Fruit fly (Drosophila melanogaster) whole organism, embryonic: ENCODE data around the gene Ns1.

ENCODE experiments used
- CG17912 ChIP-seq: fragments of 200-800 bp; sonication (Bioruptor generic); optimal IDR thresholded peaks from 2 replicates; lab custom pipeline; 2018; ENCODE audit warnings: missing biosample characterization, mild to moderate bottlenecking, missing genetic modification characterization
- CG2889 ChIP-seq: fragments of 200-800 bp; sonication (Bioruptor generic); IDR thresholded peaks from 3 replicates; pipeline ENCODE4 v1.3.6; 2022; ENCODE audit warnings: missing biosample characterization, missing genetic modification characterization
- Dip2 ChIP-seq: fragments of 200-800 bp; sonication (Bioruptor generic); IDR thresholded peaks from 2 replicates; pipeline ENCODE4 v1.3.6; 2022; ENCODE audit warnings: missing biosample characterization, missing genetic modification characterization
- MBD-R2 ChIP-seq: fragments of 200-800 bp; sonication (Bioruptor generic); IDR thresholded peaks from 2 replicates; pipeline ENCODE4 v1.3.6; 2022; ENCODE audit warnings: missing biosample characterization, missing genetic modification characterization
- grau ChIP-seq: fragments of 200-800 bp; optimal IDR thresholded peaks from 3 replicates; lab custom pipeline; 2019; ENCODE audit warnings: missing biosample characterization, mild to moderate bottlenecking, missing genetic modification characterization, moderate library complexity
- kah ChIP-seq: fragments of 200-800 bp; sonication (Bioruptor generic); optimal IDR thresholded peaks from 2 replicates; lab custom pipeline; 2018; ENCODE audit warnings: missing biosample characterization, mild to moderate bottlenecking, missing genetic modification characterization

dm6 chr3R:17120165-17120564, 47.7 kb upstream of the Ns1 start, which contains the start of gene CG34278:
- TF ChIP-seq grau (tag; lab: Kevin White, UChicago) (no peak), MBD-R2 (no peak), CG2889 (GFP tag; lab: Robert Waterston, UW) (no peak), kah (no peak), Dip2 (GFP tag; lab: Robert Waterston, UW) (no peak), CG17912 (GFP tag; lab: Kevin White, UChicago) (no peak)
